Worm (Caenorhabditis elegans): ENCODE measurements around the gene dpy-2.

Gene dpy-2

DNA sequence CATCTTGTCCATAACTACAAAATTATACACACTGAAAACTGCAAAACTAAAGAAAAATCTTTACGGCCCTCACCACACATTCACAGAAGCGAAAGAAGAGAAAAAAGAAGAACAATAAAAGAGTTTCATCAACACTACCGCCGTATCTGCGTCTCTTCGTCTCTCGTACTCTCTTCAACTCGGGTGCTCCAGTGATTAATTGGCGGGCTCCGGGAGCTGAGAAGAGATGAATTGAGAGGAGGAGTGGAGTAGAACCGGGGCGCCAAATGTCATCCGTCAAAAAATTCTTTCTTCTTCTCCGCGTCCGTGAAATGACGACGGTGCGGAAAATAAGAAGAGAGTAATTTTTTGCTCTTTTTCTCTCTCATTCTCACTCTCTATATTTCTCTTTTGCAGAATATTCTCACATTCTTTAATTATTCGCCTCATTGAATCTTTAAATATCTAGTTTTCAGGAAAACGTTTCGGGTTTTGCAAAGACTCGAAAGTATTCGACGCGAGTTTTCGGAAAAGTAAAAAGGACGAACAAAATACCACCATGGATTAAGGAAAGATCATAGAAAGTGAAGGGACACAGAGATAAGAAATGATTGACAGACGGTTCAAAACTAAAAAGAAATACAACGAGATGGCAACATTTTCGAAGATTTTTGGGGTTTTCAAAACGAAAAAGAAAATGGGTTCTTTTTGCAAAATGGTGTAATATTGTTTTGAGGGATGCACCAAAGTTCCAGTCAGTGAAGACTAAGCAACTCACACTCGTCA, 6.4 kb upstream of the dpy-2 start:
- TF ChIP-seq T26A8.4 (GFP tag; IDR thresholded peaks at IDR 0.05) (no peak), nhr-76 (tag; optimal IDR thresholded peaks at IDR 0.05) (no peak), ctbp-1 (GFP tag; IDR thresholded peaks at IDR 0.05) (0 out of 2 replicates have a peak, but pooled peaks have one; percentile 45), egl-43 (GFP tag; IDR thresholded peaks at IDR 0.05) (0 out of 2 replicates have a peak, but pooled peaks have one; percentile 35), fos-1 (tag; optimal IDR thresholded peaks at IDR 0.05) (no peak), egl-27 (tag; optimal IDR thresholded peaks at IDR 0.05) (no peak), zag-1 (tag; optimal IDR thresholded peaks at IDR 0.05) (no peak), dmd-6 (GFP tag; IDR thresholded peaks at IDR 0.05) (0 out of 2 replicates have a peak, but pooled peaks have one; percentile 18), lin-15B (tag; optimal IDR thresholded peaks at IDR 0.05) (no peak), daf-16 (GFP tag; optimal IDR thresholded peaks at IDR 0.05) (peak in 1 of 2 experiments; percentile 58), daf-16 (tag; optimal IDR thresholded peaks at IDR 0.05) (no peak), fkh-10 (GFP tag; optimal IDR thresholded peaks at IDR 0.05) (no peak), hlh-30 (tag; optimal IDR thresholded peaks at IDR 0.05; ENCODE audit: insufficient read depth) (no peak), hif-1 (tag; optimal IDR thresholded peaks at IDR 0.05) (peak in 1 of 2 experiments; percentile 28), spr-1 (tag; optimal IDR thresholded peaks at IDR 0.05) (no peak), ZK337.2 (GFP tag; IDR thresholded peaks at IDR 0.05) (no peak), daf-8 (GFP tag; IDR thresholded peaks at IDR 0.05) (no peak), set-16 (GFP tag; IDR thresholded peaks at IDR 0.05) (no peak; the same call in 1 of the 2 replicates), pha-4 (GFP tag; IDR thresholded peaks at IDR 0.05) (no peak), pha-4 (tag; optimal IDR thresholded peaks at IDR 0.05) (no peak), lin-1 (GFP tag; IDR thresholded peaks at IDR 0.05) (no peak), unc-130 (GFP tag; optimal IDR thresholded peaks at IDR 0.05) (no peak), lsy-2 (tag; optimal IDR thresholded peaks at IDR 0.05) (peak in 1 of 2 experiments; percentile 51), tra-1 (GFP tag; IDR thresholded peaks at IDR 0.05) (no peak), ceh-28 (tag; optimal IDR thresholded peaks at IDR 0.05) (no peak), hlh-11 (tag; optimal IDR thresholded peaks at IDR 0.05) (peak; percentile 29), mxl-3 (GFP tag; optimal IDR thresholded peaks at IDR 0.05) (no peak), madf-9 (GFP tag; conservative IDR thresholded peaks at IDR 0.05) (no peak), F44E2.7 (GFP tag; IDR thresholded peaks at IDR 0.05) (no peak), nhr-102 (tag; optimal IDR thresholded peaks at IDR 0.05) (no peak), rbr-2 (tag; optimal IDR thresholded peaks at IDR 0.05) (peak; percentile 7), mep-1 (tag; optimal IDR thresholded peaks at IDR 0.05) (peak; percentile 20), ces-1 (GFP tag; optimal IDR thresholded peaks at IDR 0.05) (no peak), ceh-82 (tag; optimal IDR thresholded peaks at IDR 0.05) (no peak), lin-38 (GFP tag; IDR thresholded peaks at IDR 0.05) (no peak), ceh-20 (GFP tag; IDR thresholded peaks at IDR 0.05) (peak; percentile 66; the same call in 1 of the 2 replicates), cey-2 (tag; optimal IDR thresholded peaks at IDR 0.05; ENCODE audit: borderline replicate concordance, insufficient read depth) (no peak), aly-2 (tag; optimal IDR thresholded peaks at IDR 0.05) (no peak), attf-4 (tag; optimal IDR thresholded peaks at IDR 0.05) (no peak), snpc-4 (tag; optimal IDR thresholded peaks at IDR 0.05) (no peak), mes-2 (tag; optimal IDR thresholded peaks at IDR 0.05; ENCODE audit: poor library complexity, severe bottlenecking) (no peak)

DNA sequence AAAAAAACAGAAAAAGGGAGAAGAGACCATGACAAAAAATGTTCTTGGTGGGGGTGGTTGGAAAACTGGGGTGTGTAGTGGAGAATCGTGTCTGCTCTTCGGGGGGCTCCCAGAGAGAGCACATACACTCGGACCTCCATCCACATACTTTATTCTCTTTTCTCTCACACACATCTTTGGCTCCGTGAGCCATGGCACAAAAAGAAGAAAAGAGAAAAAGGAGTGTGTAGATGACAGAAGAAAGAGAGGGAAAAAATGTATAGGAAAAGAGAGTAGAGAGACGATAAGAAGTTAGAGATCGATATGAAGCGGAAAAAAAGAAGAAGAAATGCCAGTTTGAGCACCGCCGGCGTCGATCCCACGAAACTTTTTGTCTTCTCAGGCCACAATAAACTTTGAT, 5.1 kb upstream of the dpy-2 start:
- TF ChIP-seq rbr-2 (tag; optimal IDR thresholded peaks at IDR 0.05) (peak; percentile 25), ceh-20 (GFP tag; IDR thresholded peaks at IDR 0.05) (peak; percentile 59; the same call in 1 of the 2 replicates), tra-1 (GFP tag; IDR thresholded peaks at IDR 0.05) (peak; percentile 35; the same call in 1 of the 2 replicates), nhr-11 (tag; optimal IDR thresholded peaks at IDR 0.05) (peak; percentile 47), ceh-62 (tag; optimal IDR thresholded peaks at IDR 0.05) (no peak), lsy-2 (tag; optimal IDR thresholded peaks at IDR 0.05) (peak in 1 of 2 experiments; percentile 53), Y48G9A.11 (GFP tag; IDR thresholded peaks at IDR 0.05) (no peak), lin-15B (tag; optimal IDR thresholded peaks at IDR 0.05) (no peak), egl-27 (tag; optimal IDR thresholded peaks at IDR 0.05) (no peak), duxl-1 (tag; optimal IDR thresholded peaks at IDR 0.05; ENCODE audit: poor library complexity) (no peak), mep-1 (tag; optimal IDR thresholded peaks at IDR 0.05) (peak; percentile 77), ZK337.2 (GFP tag; IDR thresholded peaks at IDR 0.05) (0 out of 2 replicates have a peak, but pooled peaks have one; percentile 12), ceh-44 (GFP tag; IDR thresholded peaks at IDR 0.05) (no peak), hmg-1.1 (GFP tag; IDR thresholded peaks at IDR 0.05) (peak; percentile 54), unc-62 (GFP tag; optimal IDR thresholded peaks at IDR 0.05 in 1 of 2) (peak in 1 of 2 experiments; percentile 97), unc-62 (tag; optimal IDR thresholded peaks at IDR 0.05) (no peak), ctbp-1 (GFP tag; IDR thresholded peaks at IDR 0.05) (peak; percentile 62)

All from whole organism, L4 larva.